Worm (Caenorhabditis elegans) whole organism, L4/young adult: Measurements from ENCODE around the gene K01A2.6.

Source experiments
- W03F9.2 ChIP-seq: fragments of 150-350 bp; optimal IDR thresholded peaks from 2 replicates; lab custom pipeline; 2014; ENCODE audit warnings: missing biosample characterization, missing genetic modification characterization
- dao-5 ChIP-seq: sonication (generic microtip); optimal IDR thresholded peaks from 2 replicates; lab custom pipeline; 2016; ENCODE audit warnings: missing genotype, missing genetic modification characterization, moderate library complexity, missing compliant biosample characterization
- him-1 ChIP-seq: sonication (generic microtip); optimal IDR thresholded peaks from 2 replicates; lab custom pipeline; 2016; ENCODE audit warnings: missing genotype, missing genetic modification reagents, missing genetic modification characterization, missing compliant biosample characterization

ce11 chrII:347734-348133, 48.0 kb downstream of the K01A2.6 start, which contains the start of gene D1069.3:
- TF ChIP-seq him-1 (tag; lab: Kevin White, UChicago) (no peak), W03F9.2 (tag; lab: Kevin White, UChicago) (no peak), dao-5 (tag; lab: Kevin White, UChicago) (no peak)
